Fruit fly (Drosophila melanogaster): ENCODE results near the gene CG14551.

The CG14551 gene

DNA sequence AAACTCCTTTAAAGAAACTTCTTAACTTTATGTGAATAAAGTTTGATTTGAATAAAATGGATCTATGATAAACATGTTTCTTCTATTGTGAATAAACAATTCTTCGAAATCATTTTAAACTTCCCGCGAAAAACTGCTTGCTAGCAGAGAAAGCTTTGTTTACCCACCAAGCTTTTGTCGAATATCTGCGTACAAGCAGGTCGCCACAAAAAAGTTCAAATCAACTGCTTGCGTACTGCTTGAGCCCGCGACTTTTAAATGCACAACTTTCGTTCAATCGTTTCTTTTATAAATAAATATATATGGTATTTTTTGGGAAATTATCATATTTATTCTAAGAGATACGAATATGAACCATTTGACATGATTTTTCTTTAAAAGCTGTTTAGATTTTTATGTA, 40.6 kb upstream of the CG14551 start (continued):
- TF ChIP-seq Ptx1 (GFP tag; IDR thresholded peaks at IDR 0.05) (no peak), Hr39 (optimal IDR thresholded peaks at IDR 0.05) (no peak), Mad (GFP tag; optimal IDR thresholded peaks at IDR 0.05) (no peak), lola (GFP tag; optimal IDR thresholded peaks at IDR 0.05) (no peak), Eip74EF (GFP tag; optimal IDR thresholded peaks at IDR 0.05) (peak in 1 of 2 experiments; percentile 56), CG2889 (GFP tag; IDR thresholded peaks at IDR 0.05) (no peak), en (GFP tag; optimal IDR thresholded peaks at IDR 0.05) (no peak), CG3838 (GFP tag; optimal IDR thresholded peaks at IDR 0.05) (no peak), Opbp (GFP tag; IDR thresholded peaks at IDR 0.05; ENCODE audit: partially characterized antibody) (peak; percentile 17; the same call in 1 of the 3 replicates), ase (GFP tag; IDR thresholded peaks at IDR 0.05) (no peak), croc (GFP tag; conservative IDR thresholded peaks at IDR 0.05) (no peak), CG31365 (tag; optimal IDR thresholded peaks at IDR 0.05) (peak; percentile 99), CG30431 (GFP tag; optimal IDR thresholded peaks at IDR 0.05) (no peak), CG1024 (GFP tag; IDR thresholded peaks at IDR 0.05) (no peak), peb (GFP tag; IDR thresholded peaks at IDR 0.05) (no peak), CG7963 (GFP tag; IDR thresholded peaks at IDR 0.05; ENCODE audit: partially characterized antibody) (no peak), Lim3 (GFP tag; IDR thresholded peaks at IDR 0.05) (no peak), Deaf1 (tag; optimal IDR thresholded peaks at IDR 0.05) (no peak), ci (GFP tag; IDR thresholded peaks at IDR 0.05) (no peak), CG10462 (GFP tag; optimal IDR thresholded peaks at IDR 0.05) (no peak), Dek (tag; optimal IDR thresholded peaks at IDR 0.05) (peak; percentile 13), CG3726 (GFP tag; IDR thresholded peaks at IDR 0.05) (no peak), bbx (GFP tag; IDR thresholded peaks at IDR 0.05; ENCODE audit: partially characterized antibody) (no peak), CG12299 (tag; optimal IDR thresholded peaks at IDR 0.05) (no peak), CG6854 (GFP tag; optimal IDR thresholded peaks at IDR 0.05) (no peak), tx (GFP tag; optimal IDR thresholded peaks at IDR 0.05) (no peak), CG33557 (GFP tag; optimal IDR thresholded peaks at IDR 0.05) (no peak), grau (tag; optimal IDR thresholded peaks at IDR 0.05) (no peak), CG14667 (GFP tag; IDR thresholded peaks at IDR 0.05) (no peak), Dfd (GFP tag; optimal IDR thresholded peaks at IDR 0.05) (no peak), Spps (tag; optimal IDR thresholded peaks at IDR 0.05) (no peak), CG15514 (GFP tag; optimal IDR thresholded peaks at IDR 0.05) (peak; percentile 3), twi (tag; optimal IDR thresholded peaks at IDR 0.05) (no peak), CG8290 (GFP tag; optimal IDR thresholded peaks at IDR 0.05) (no peak), CG8290 (tag; optimal IDR thresholded peaks at IDR 0.05) (peak in 1 of 2 experiments; percentile 17), fd3F (GFP tag; optimal IDR thresholded peaks at IDR 0.05) (no peak), CG18476 (GFP tag; optimal IDR thresholded peaks at IDR 0.05) (no peak), CG4328 (GFP tag; optimal IDR thresholded peaks at IDR 0.05) (no peak), ac (GFP tag; optimal IDR thresholded peaks at IDR 0.05) (no peak), CG30020 (tag; optimal IDR thresholded peaks at IDR 0.05) (no peak), vvl (GFP tag; IDR thresholded peaks at IDR 0.05) (no peak; the same call in 1 of the 2 replicates), Lhr (GFP tag; optimal IDR thresholded peaks at IDR 0.05) (peak; percentile 30), HLH4C (GFP tag; IDR thresholded peaks at IDR 0.05; ENCODE audit: partially characterized antibody) (no peak), knrl (GFP tag; IDR thresholded peaks at IDR 0.05; ENCODE audit: partially characterized antibody) (peak; percentile 42; the same call in 1 of the 3 replicates), psq (GFP tag; optimal IDR thresholded peaks at IDR 0.05) (no peak), MBD-R2 (GFP tag; IDR thresholded peaks at IDR 0.05) (no peak), CG3407 (GFP tag; optimal IDR thresholded peaks at IDR 0.05) (no peak), Oli (tag; optimal IDR thresholded peaks at IDR 0.05) (no peak), E2f2 (GFP tag; IDR thresholded peaks at IDR 0.05) (peak; percentile 100), CG43689 (GFP tag; IDR thresholded peaks at IDR 0.05) (no peak), cato (GFP tag; optimal IDR thresholded peaks at IDR 0.05; ENCODE audit: borderline replicate concordance) (no peak), kah (GFP tag; optimal IDR thresholded peaks at IDR 0.05) (no peak)

Measured in whole organism, embryonic.